Fruit fly (Drosophila melanogaster): ENCODE data around the gene fon.

fon gene

DNA sequence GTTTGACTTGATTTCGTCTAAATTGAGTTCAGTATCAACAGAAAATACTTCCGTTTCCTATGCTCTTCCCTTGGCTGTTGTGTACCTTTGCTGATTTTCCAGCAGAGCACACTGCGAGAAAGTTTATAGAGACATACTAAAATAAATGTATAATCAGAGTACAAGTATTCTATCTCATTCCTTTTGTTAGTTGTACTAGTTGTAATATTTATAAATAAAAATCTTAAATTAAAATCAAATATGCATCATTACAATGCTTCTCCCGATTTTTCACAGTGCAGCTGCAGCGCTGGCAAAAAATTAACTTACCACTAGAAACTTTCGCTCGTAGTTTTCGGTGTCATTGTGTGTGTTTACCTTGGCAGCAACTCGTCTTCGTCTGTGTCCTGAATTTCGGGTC lies 51.0 kb downstream of the fon start (continued):
- TF ChIP-seq CG5180 (GFP tag; optimal IDR thresholded peaks at IDR 0.05) = peak; percentile 13
- TF ChIP-seq so (GFP tag; IDR thresholded peaks at IDR 0.05) = 0 out of 3 replicates have a peak, but pooled peaks have one; percentile 45
- TF ChIP-seq Sox100B (GFP tag; optimal IDR thresholded peaks at IDR 0.05) = peak; percentile 52
- TF ChIP-seq CG8944 (GFP tag; optimal IDR thresholded peaks at IDR 0.05) = peak; percentile 34
- peak; percentile 40 for TF ChIP-seq twi (tag; optimal IDR thresholded peaks at IDR 0.05)
- no peak for TF ChIP-seq rib (GFP tag; IDR thresholded peaks at IDR 0.05)
- TF ChIP-seq CG8359 (GFP tag; optimal IDR thresholded peaks at IDR 0.05; ENCODE audit: borderline replicate concordance) = no peak
- TF ChIP-seq CG3281 (GFP tag; optimal IDR thresholded peaks at IDR 0.05) = peak; percentile 22
- peak; percentile 32 for TF ChIP-seq pnt (GFP tag; optimal IDR thresholded peaks at IDR 0.05)
- peak; percentile 31 for TF ChIP-seq CG15011 (GFP tag; optimal IDR thresholded peaks at IDR 0.05)
- no peak for TF ChIP-seq aop (GFP tag; IDR thresholded peaks at IDR 0.05)
- 0 out of 2 replicates have a peak, but pooled peaks have one; percentile 27 for TF ChIP-seq klu (GFP tag; IDR thresholded peaks at IDR 0.05)
- peak; percentile 7 for TF ChIP-seq MTF-1 (GFP tag; optimal IDR thresholded peaks at IDR 0.05; ENCODE audit: borderline replicate concordance)
- TF ChIP-seq CG16863 (GFP tag; optimal IDR thresholded peaks at IDR 0.05) = peak; percentile 29
- peak; percentile 8 for TF ChIP-seq CG8281 (tag; optimal IDR thresholded peaks at IDR 0.05)
- TF ChIP-seq CG4404 (GFP tag; IDR thresholded peaks at IDR 0.05) = peak; percentile 73
- TF ChIP-seq odd (GFP tag; optimal IDR thresholded peaks at IDR 0.05) = peak; percentile 31
- no peak for TF ChIP-seq CG10431 (GFP tag; optimal IDR thresholded peaks at IDR 0.05)
- no peak for TF ChIP-seq CG3065 (GFP tag; optimal IDR thresholded peaks at IDR 0.05)
- TF ChIP-seq nerfin-1 (tag; optimal IDR thresholded peaks at IDR 0.05) = peak; percentile 33
- peak; percentile 47; the same call in 1 of the 2 replicates for TF ChIP-seq CG14667 (GFP tag; IDR thresholded peaks at IDR 0.05)
- no peak for TF ChIP-seq CG4854 (GFP tag; optimal IDR thresholded peaks at IDR 0.05)
- no peak for TF ChIP-seq Poxn (GFP tag; IDR thresholded peaks at IDR 0.05)
- peak; percentile 76 for TF ChIP-seq CG6689 (GFP tag; IDR thresholded peaks at IDR 0.05)
- peak; percentile 44 for TF ChIP-seq E2f1 (GFP tag; IDR thresholded peaks at IDR 0.05)
- peak; percentile 21 for TF ChIP-seq CG15269 (tag; optimal IDR thresholded peaks at IDR 0.05)
- TF ChIP-seq her (GFP tag; optimal IDR thresholded peaks at IDR 0.05) = no peak
- TF ChIP-seq CG7839 (tag; optimal IDR thresholded peaks at IDR 0.05) = peak; percentile 59
- TF ChIP-seq bcd (GFP tag; optimal IDR thresholded peaks at IDR 0.05) = peak; percentile 30
- TF ChIP-seq CG1529 (GFP tag; optimal IDR thresholded peaks at IDR 0.05) = no peak
- peak; percentile 30 for TF ChIP-seq CG15601 (tag; optimal IDR thresholded peaks at IDR 0.05)
- TF ChIP-seq scrt (GFP tag; optimal IDR thresholded peaks at IDR 0.05) = peak; percentile 27
- TF ChIP-seq CG1024 (GFP tag; IDR thresholded peaks at IDR 0.05) = peak; percentile 43; the same call in 1 of the 2 replicates
- TF ChIP-seq zf30C (GFP tag; optimal IDR thresholded peaks at IDR 0.05) = peak; percentile 46
- TF ChIP-seq CG4820 (GFP tag; optimal IDR thresholded peaks at IDR 0.05) = peak; percentile 48
- TF ChIP-seq eyg (GFP tag; optimal IDR thresholded peaks at IDR 0.05) = no peak
- TF ChIP-seq CG11723 (GFP tag; optimal IDR thresholded peaks at IDR 0.05) = peak; percentile 1
- peak; percentile 41 for TF ChIP-seq CG12659 (GFP tag; optimal IDR thresholded peaks at IDR 0.05)
- TF ChIP-seq pum (GFP tag; optimal IDR thresholded peaks at IDR 0.05) = peak; percentile 30
- no peak for TF ChIP-seq TFAM (GFP tag; optimal IDR thresholded peaks at IDR 0.05)
- peak; percentile 71 for TF ChIP-seq CG10267 (tag; optimal IDR thresholded peaks at IDR 0.05)
- TF ChIP-seq wek (GFP tag; optimal IDR thresholded peaks at IDR 0.05) = no peak
- peak; percentile 43 for TF ChIP-seq Max (GFP tag; optimal IDR thresholded peaks at IDR 0.05)
- no peak for TF ChIP-seq CG31224 (GFP tag; IDR thresholded peaks at IDR 0.05)
- peak; percentile 69 for TF ChIP-seq Hmr (GFP tag; optimal IDR thresholded peaks at IDR 0.05)
- no peak for TF ChIP-seq cas (GFP tag; IDR thresholded peaks at IDR 0.05)
- TF ChIP-seq fd96Cb (tag; optimal IDR thresholded peaks at IDR 0.05) = peak; percentile 62
- peak; percentile 24 for TF ChIP-seq tin (GFP tag; optimal IDR thresholded peaks at IDR 0.05)
- TF ChIP-seq CG8089 (GFP tag; optimal IDR thresholded peaks at IDR 0.05) = peak; percentile 14
- TF ChIP-seq HHEX (GFP tag; optimal IDR thresholded peaks at IDR 0.05) = peak; percentile 41
- peak; percentile 77 for TF ChIP-seq CG15696 (tag; optimal IDR thresholded peaks at IDR 0.05)
